Worm (Caenorhabditis elegans): Measurements from ENCODE around the gene F52C12.2.

ce11 chrIV:2002290-2002689, 48.9 kb downstream of the F52C12.2 start:
- TF ChIP-seq ceh-9 (tag; optimal IDR thresholded peaks at IDR 0.05) (no peak), nhr-11 (tag; optimal IDR thresholded peaks at IDR 0.05) (no peak), ceh-28 (tag; optimal IDR thresholded peaks at IDR 0.05) (no peak), nhr-25 (tag; optimal IDR thresholded peaks at IDR 0.05) (no peak), zag-1 (tag; optimal IDR thresholded peaks at IDR 0.05) (no peak), ZK546.5 (tag; optimal IDR thresholded peaks at IDR 0.05) (no peak), fos-1 (tag; optimal IDR thresholded peaks at IDR 0.05) (no peak), ztf-11 (tag; optimal IDR thresholded peaks at IDR 0.05) (no peak), R02D3.7 (tag; optimal IDR thresholded peaks at IDR 0.05) (no peak), unc-62 (GFP tag; optimal IDR thresholded peaks at IDR 0.05) (no peak), pha-4 (tag; optimal IDR thresholded peaks at IDR 0.05) (no peak), lin-15B (tag; optimal IDR thresholded peaks at IDR 0.05) (no peak), snpc-4 (tag; optimal IDR thresholded peaks at IDR 0.05) (no peak), elt-3 (tag; optimal IDR thresholded peaks at IDR 0.05) (no peak)
